Worm (Caenorhabditis elegans) whole organism, young adult: ENCODE measurements around the gene Y41D4A.6.

Experiments used
- B0019.2 ChIP-seq: fragments of 200-800 bp; sonication (Bioruptor generic); conservative IDR thresholded peaks from 2 replicates; pipeline ENCODE4 v1.3.6; 2022; ENCODE audit warnings: missing genetic modification reagents, missing genetic modification characterization, missing compliant biosample characterization
- B0035.1 ChIP-seq: sonication (generic microtip); optimal IDR thresholded peaks from 2 replicates; lab custom pipeline; 2016; ENCODE audit warnings: missing genetic modification characterization, mild to moderate bottlenecking, missing compliant biosample characterization, missing genotype, missing genetic modification reagents
- B0336.3 ChIP-seq: fragments of 200-800 bp; sonication (Bioruptor generic); IDR thresholded peaks from 2 replicates; pipeline ENCODE4 v1.3.6; 2022; ENCODE audit warnings: missing genetic modification characterization, missing compliant biosample characterization
- D2030.7 ChIP-seq: fragments of 200-800 bp; sonication (Bioruptor generic); IDR thresholded peaks from 2 replicates; pipeline ENCODE4 v1.3.6; 2022; ENCODE audit warnings: missing genetic modification reagents, missing genetic modification characterization, missing compliant biosample characterization
- F10E7.11 ChIP-seq: sonication (generic microtip); optimal IDR thresholded peaks from 2 replicates; lab custom pipeline; 2017; ENCODE audit warnings: mild to moderate bottlenecking, missing genetic modification characterization, moderate library complexity, missing compliant biosample characterization
- F22D6.2 ChIP-seq: sonication (generic microtip); optimal IDR thresholded peaks from 2 replicates; lab custom pipeline; 2016; ENCODE audit warnings: mild to moderate bottlenecking, missing genetic modification characterization, missing compliant biosample characterization
- F33H1.4 ChIP-seq: fragments of 200-800 bp; sonication (Bioruptor generic); IDR thresholded peaks from 2 replicates; pipeline ENCODE4 v1.3.6; 2022; ENCODE audit warnings: missing genetic modification reagents, missing genetic modification characterization, missing compliant biosample characterization
- F49E8.2 ChIP-seq: sonication (generic microtip); optimal IDR thresholded peaks from 3 replicates; lab custom pipeline; 2017; ENCODE audit warnings: missing genetic modification characterization, mild to moderate bottlenecking, missing compliant biosample characterization, antibody characterized with exemption, moderate library complexity; ENCODE audit not compliant: insufficient read depth
- F52B5.7 ChIP-seq: sonication (generic microtip); optimal IDR thresholded peaks from 2 replicates; lab custom pipeline; 2016; ENCODE audit warnings: mild to moderate bottlenecking, missing genetic modification characterization, missing compliant biosample characterization
- Y79H2A.3 ChIP-seq: fragments of 200-800 bp; sonication (Bioruptor generic); conservative IDR thresholded peaks from 2 replicates; pipeline ENCODE4 v1.3.6; 2022; ENCODE audit warnings: missing genetic modification reagents, missing genetic modification characterization, missing compliant biosample characterization
- ama-1 ChIP-seq, 3 experiments: fragments of 150-350 bp in 1 of 3; sonication (generic microtip) in 2 of 3; optimal IDR thresholded peaks; 2 replicates each; lab custom pipeline; 2014 to 2018; ENCODE audit warnings: missing biosample characterization in 2 of 3, missing genetic modification characterization in 2 of 3, missing genetic modification reagents in 2 of 3
- athp-1 ChIP-seq: sonication (generic microtip); optimal IDR thresholded peaks from 2 replicates; lab custom pipeline; 2017; ENCODE audit warnings: mild to moderate bottlenecking, missing genetic modification characterization, missing compliant biosample characterization
- attf-3 ChIP-seq: fragments of 200-800 bp; sonication (Bioruptor generic); conservative IDR thresholded peaks from 2 replicates; pipeline ENCODE4 v1.3.6; 2022; ENCODE audit warnings: missing genetic modification reagents, missing genetic modification characterization, missing compliant biosample characterization
- attf-6 ChIP-seq: fragments of 200-800 bp; sonication (Bioruptor generic); IDR thresholded peaks from 2 replicates; pipeline ENCODE4 v1.3.6; 2022; ENCODE audit warnings: missing genetic modification reagents, missing genetic modification characterization, missing compliant biosample characterization
- bed-1 ChIP-seq: fragments of 200-800 bp; sonication (Bioruptor generic); IDR thresholded peaks from 2 replicates; pipeline ENCODE4 v1.3.6; 2022; ENCODE audit warnings: missing genetic modification reagents, missing genetic modification characterization, missing compliant biosample characterization
- ceh-40 ChIP-seq: fragments of 200-800 bp; sonication (Bioruptor generic); IDR thresholded peaks from 2 replicates; pipeline ENCODE4 v1.3.6; 2022; ENCODE audit warnings: missing genetic modification characterization, missing compliant biosample characterization
- ceh-58 ChIP-seq: fragments of 200-800 bp; sonication (Bioruptor generic); IDR thresholded peaks from 2 replicates; pipeline ENCODE4 v1.3.6; 2022; ENCODE audit warnings: missing genetic modification characterization, missing compliant biosample characterization
- die-1 ChIP-seq: sonication (generic microtip); optimal IDR thresholded peaks from 2 replicates; lab custom pipeline; 2016; ENCODE audit warnings: missing genotype, mild to moderate bottlenecking, missing genetic modification characterization, missing compliant biosample characterization
- dox-1 ChIP-seq: fragments of 200-800 bp; sonication (Bioruptor generic); IDR thresholded peaks from 2 replicates; pipeline ENCODE4 v1.3.6; 2022; ENCODE audit warnings: missing genetic modification reagents, missing genetic modification characterization, missing compliant biosample characterization
- egrh-3 ChIP-seq: fragments of 200-800 bp; sonication (Bioruptor generic); IDR thresholded peaks from 2 replicates; pipeline ENCODE4 v1.3.6; 2022; ENCODE audit warnings: missing genetic modification reagents, missing genetic modification characterization, missing compliant biosample characterization
- ekl-4 ChIP-seq: fragments of 200-800 bp; sonication (Bioruptor generic); IDR thresholded peaks from 2 replicates; pipeline ENCODE4 v1.3.6; 2022; ENCODE audit warnings: missing genetic modification reagents, missing genetic modification characterization, missing compliant biosample characterization
- fkh-3 ChIP-seq: sonication (generic microtip); optimal IDR thresholded peaks from 2 replicates; lab custom pipeline; 2016; ENCODE audit warnings: mild to moderate bottlenecking, missing genetic modification characterization, missing compliant biosample characterization
- hlh-12 ChIP-seq: sonication (generic microtip); optimal IDR thresholded peaks from 2 replicates; lab custom pipeline; 2016; ENCODE audit warnings: missing genetic modification characterization, missing compliant biosample characterization
- hsf-1 ChIP-seq: fragments of 200-800 bp; sonication (Bioruptor generic); IDR thresholded peaks from 2 replicates; pipeline ENCODE4 v1.3.6; 2022; ENCODE audit warnings: missing genetic modification reagents, missing genetic modification characterization, missing compliant biosample characterization
- lin-26 ChIP-seq: fragments of 200-800 bp; sonication (Bioruptor generic); IDR thresholded peaks from 2 replicates; pipeline ENCODE4 v1.3.6; 2022; ENCODE audit warnings: missing genetic modification reagents, missing genetic modification characterization, missing compliant biosample characterization
- lin-40 ChIP-seq: sonication (generic microtip); optimal IDR thresholded peaks from 2 replicates; lab custom pipeline; 2016; ENCODE audit warnings: missing genetic modification characterization, mild to moderate bottlenecking, missing compliant biosample characterization, missing genotype, missing genetic modification reagents
- lsy-27 ChIP-seq: sonication (generic microtip); optimal IDR thresholded peaks from 2 replicates; lab custom pipeline; 2017; ENCODE audit warnings: missing genetic modification characterization, mild to moderate bottlenecking, missing compliant biosample characterization, antibody characterized with exemption, missing genotype, borderline replicate concordance; ENCODE audit not compliant: insufficient read depth
- madf-10 ChIP-seq: sonication (generic microtip); optimal IDR thresholded peaks from 2 replicates; lab custom pipeline; 2016; ENCODE audit warnings: mild to moderate bottlenecking, missing genetic modification characterization, missing compliant biosample characterization
- madf-3 ChIP-seq: fragments of 200-800 bp; sonication (Bioruptor generic); IDR thresholded peaks from 2 replicates; pipeline ENCODE4 v1.3.6; 2022; ENCODE audit warnings: missing genetic modification reagents, missing genetic modification characterization, missing compliant biosample characterization
- madf-8 ChIP-seq: fragments of 200-800 bp; sonication (Bioruptor generic); conservative IDR thresholded peaks from 2 replicates; pipeline ENCODE4 v1.3.6; 2022; ENCODE audit warnings: missing genetic modification reagents, missing genetic modification characterization, missing compliant biosample characterization
- mel-28 ChIP-seq: sonication (generic microtip); optimal IDR thresholded peaks from 2 replicates; lab custom pipeline; 2016; ENCODE audit warnings: borderline replicate concordance, mild to moderate bottlenecking, missing genetic modification characterization, missing compliant biosample characterization
- mes-4 ChIP-seq: sonication (generic microtip); optimal IDR thresholded peaks from 2 replicates; lab custom pipeline; 2016; ENCODE audit warnings: missing genotype, missing genetic modification characterization, missing compliant biosample characterization
- mxl-1 ChIP-seq: sonication (generic microtip); optimal IDR thresholded peaks from 2 replicates; lab custom pipeline; 2016; ENCODE audit warnings: missing genetic modification characterization, missing compliant biosample characterization
- nhr-90 ChIP-seq: sonication (generic microtip); optimal IDR thresholded peaks from 2 replicates; lab custom pipeline; 2016; ENCODE audit warnings: missing genotype, mild to moderate bottlenecking, missing genetic modification characterization, missing compliant biosample characterization
- rec-8 ChIP-seq, 2 experiments: sonication (generic microtip); optimal IDR thresholded peaks; 2 replicates each; lab custom pipeline; 2016; ENCODE audit warnings: mild to moderate bottlenecking in 2 of 2, missing genetic modification characterization in 2 of 2, missing genetic modification reagents in 2 of 2, missing genotype in 2 of 2, missing biosample characterization in 1 of 2, missing compliant biosample characterization in 1 of 2, moderate library complexity in 1 of 2
- snpc-1.1 ChIP-seq: sonication (generic microtip); optimal IDR thresholded peaks from 2 replicates; lab custom pipeline; 2017; ENCODE audit warnings: missing genetic modification characterization, mild to moderate bottlenecking, missing compliant biosample characterization, antibody characterized with exemption, moderate library complexity, missing genotype, missing genetic modification reagents; ENCODE audit not compliant: insufficient read depth
- snpc-4 ChIP-seq, 5 experiments: fragments of 150-350 bp in 1 of 5; sonication (generic microtip) in 4 of 5; optimal IDR thresholded peaks; 2 replicates each; lab custom pipeline; 2014 to 2018; ENCODE audit warnings: missing genetic modification characterization in 5 of 5, missing biosample characterization in 3 of 5, antibody characterized with exemption in 2 of 5, mild to moderate bottlenecking in 2 of 5, missing compliant biosample characterization in 2 of 5, missing genotype in 2 of 5, moderate library complexity in 2 of 5, missing genetic modification reagents in 1 of 5
- xnd-1 ChIP-seq: sonication (generic microtip); optimal IDR thresholded peaks from 2 replicates; lab custom pipeline; 2016; ENCODE audit warnings: missing genotype, missing genetic modification reagents, missing genetic modification characterization, missing compliant biosample characterization
- zfh-2 ChIP-seq: fragments of 200-800 bp; sonication (Bioruptor generic); conservative IDR thresholded peaks from 2 replicates; pipeline ENCODE4 v1.3.6; 2022; ENCODE audit warnings: missing genetic modification reagents, missing genetic modification characterization, missing compliant biosample characterization
- ztf-18 ChIP-seq: sonication (generic microtip); optimal IDR thresholded peaks from 2 replicates; lab custom pipeline; 2016; ENCODE audit warnings: missing genotype, mild to moderate bottlenecking, missing genetic modification characterization, missing compliant biosample characterization
- ztf-22 ChIP-seq: fragments of 200-800 bp; sonication (Bioruptor generic); optimal IDR thresholded peaks from 2 replicates; lab custom pipeline; 2018; ENCODE audit warnings: mild to moderate bottlenecking, missing genetic modification characterization, moderate library complexity, missing compliant biosample characterization
- ztf-26 ChIP-seq: sonication (generic microtip); optimal IDR thresholded peaks from 2 replicates; lab custom pipeline; 2017; ENCODE audit warnings: missing genetic modification characterization, missing compliant biosample characterization
- ztf-28 ChIP-seq: fragments of 200-800 bp; sonication (Bioruptor generic); IDR thresholded peaks from 2 replicates; pipeline ENCODE4 v1.3.6; 2022; ENCODE audit warnings: missing genetic modification reagents, missing genetic modification characterization, missing compliant biosample characterization
- ztf-3 ChIP-seq: fragments of 200-800 bp; sonication (Bioruptor generic); optimal IDR thresholded peaks from 2 replicates; lab custom pipeline; 2018; ENCODE audit warnings: mild to moderate bottlenecking, missing genetic modification characterization, missing compliant biosample characterization

The Y41D4A.6 gene

ce11 chrIV:1768288-1768687 lies 23.0 kb upstream of the Y41D4A.6 start, which contains the start of gene col-108:
col-108 (plus strand) TSS chrIV:1768588.
- TF ChIP-seq ztf-28 (GFP tag; lab: Robert Waterston, UW) (no peak), ztf-22 (GFP tag; lab: Kevin White, UChicago) (no peak), ztf-26 (no peak), madf-8 (GFP tag; lab: Robert Waterston, UW) (no peak), F33H1.4 (GFP tag; lab: Robert Waterston, UW) (no peak), ztf-18 (tag; lab: Kevin White, UChicago) (no peak), mes-4 (tag; lab: Kevin White, UChicago) (no peak), zfh-2 (GFP tag; lab: Robert Waterston, UW) (no peak), snpc-4 (GFP tag; optimal IDR thresholded peaks at IDR 0.05; lab: Kevin White, UChicago) (no peak), snpc-4 (tag; optimal IDR thresholded peaks at IDR 0.05; lab: Kevin White, UChicago) (no peak), ekl-4 (GFP tag; lab: Robert Waterston, UW) (no peak), lin-40 (tag; lab: Kevin White, UChicago) (no peak), snpc-1.1 (tag; lab: Kevin White, UChicago) (no peak)

- TF ChIP-seq ztf-26 (no peak), Y79H2A.3 (GFP tag; lab: Robert Waterston, UW) (no peak), ztf-22 (GFP tag; lab: Kevin White, UChicago) (no peak), F10E7.11 (tag; lab: Kevin White, UChicago) (no peak), fkh-3 (tag; lab: Kevin White, UChicago) (no peak), die-1 (no peak), mel-28 (tag; lab: Kevin White, UChicago) (no peak), ama-1 (optimal IDR thresholded peaks at IDR 0.05; lab: Kevin White, UChicago) (no peak), ama-1 (GFP tag; optimal IDR thresholded peaks at IDR 0.05; lab: Kevin White, UChicago) (no peak), hlh-12 (no peak), madf-3 (no peak), B0035.1 (tag; lab: Kevin White, UChicago) (no peak), F49E8.2 (tag; lab: Kevin White, UChicago) (no peak), dox-1 (GFP tag; lab: Robert Waterston, UW) (no peak), lin-26 (GFP tag; lab: Robert Waterston, UW) (no peak)
- TF ChIP-seq, all 124 proteins: peak for 0
Observed at ce11 chrIV:1765954-1766353, 20.7 kb upstream of the Y41D4A.6 start.

- TF ChIP-seq attf-6 (GFP tag; lab: Robert Waterston, UW): peak; percentile 90
- TF ChIP-seq F49E8.2 (tag; lab: Kevin White, UChicago): no peak
- peak; percentile 89 for TF ChIP-seq snpc-1.1 (tag; lab: Kevin White, UChicago)
- peak; percentile 58 for TF ChIP-seq xnd-1 (tag; lab: Kevin White, UChicago)
- no peak for TF ChIP-seq ztf-3 (GFP tag; lab: Kevin White, UChicago)
- TF ChIP-seq F52B5.7: no peak
- TF ChIP-seq egrh-3 (GFP tag; lab: Robert Waterston, UW): peak; percentile 90
- TF ChIP-seq B0019.2 (GFP tag; lab: Robert Waterston, UW): no peak
- TF ChIP-seq ceh-58 (GFP tag; lab: Robert Waterston, UW): no peak
- TF ChIP-seq athp-1 (tag; lab: Kevin White, UChicago): no peak
- TF ChIP-seq lsy-27 (tag; lab: Kevin White, UChicago): no peak
- no peak for TF ChIP-seq nhr-90
- TF ChIP-seq ceh-40 (GFP tag; lab: Robert Waterston, UW): no peak
- TF ChIP-seq ztf-28 (GFP tag; lab: Robert Waterston, UW): 0 out of 2 replicates have a peak, but pooled peaks have one; percentile 14
- TF ChIP-seq B0336.3 (GFP tag; lab: Robert Waterston, UW): peak; percentile 54
- TF ChIP-seq mxl-1 (tag; lab: Kevin White, UChicago): no peak
- TF ChIP-seq attf-3 (GFP tag; lab: Robert Waterston, UW): no peak
- TF ChIP-seq dox-1 (GFP tag; lab: Robert Waterston, UW): peak; percentile 65; the same call in 1 of the 2 replicates
- TF ChIP-seq rec-8 (tag; optimal IDR thresholded peaks at IDR 0.05; lab: Kevin White, UChicago): peak in 1 of 2 experiments; percentile 15
- peak; percentile 59 for TF ChIP-seq hsf-1 (GFP tag; lab: Robert Waterston, UW)
- TF ChIP-seq bed-1: no peak
- TF ChIP-seq D2030.7 (GFP tag; lab: Robert Waterston, UW): peak; percentile 66; the same call in 1 of the 2 replicates
- no peak for TF ChIP-seq F22D6.2 (tag; lab: Kevin White, UChicago)
- TF ChIP-seq madf-10 (tag; lab: Kevin White, UChicago): no peak
- TF ChIP-seq madf-8 (GFP tag; lab: Robert Waterston, UW): no peak
Observed at ce11 chrIV:1763452-1763851, 18.1 kb upstream of the Y41D4A.6 start.
